Fruit fly (Drosophila melanogaster): Measurements from ENCODE around the gene CG16812.

CG16812 gene

dm6 chr2L:13266627-13267026, 44.2 kb downstream of the CG16812 start:
- no peak for TF ChIP-seq toe (GFP tag; optimal IDR thresholded peaks at IDR 0.05)
- TF ChIP-seq CG14711 (tag; optimal IDR thresholded peaks at IDR 0.05), result no peak
- no peak for TF ChIP-seq Crg-1 (GFP tag; optimal IDR thresholded peaks at IDR 0.05)
- no peak for TF ChIP-seq CG5204 (GFP tag; optimal IDR thresholded peaks at IDR 0.05)
- no peak for TF ChIP-seq tj (GFP tag; optimal IDR thresholded peaks at IDR 0.05)
- no peak for TF ChIP-seq CG7101 (tag; optimal IDR thresholded peaks at IDR 0.05)
- no peak for TF ChIP-seq Mnt (GFP tag; optimal IDR thresholded peaks at IDR 0.05)
- no peak for TF ChIP-seq CG11617 (GFP tag; optimal IDR thresholded peaks at IDR 0.05)
- no peak for TF ChIP-seq cnc (optimal IDR thresholded peaks at IDR 0.05)
- TF ChIP-seq CG33017 (tag; optimal IDR thresholded peaks at IDR 0.05), result no peak
- TF ChIP-seq kay (GFP tag; ENCODE audit: borderline replicate concordance), result no peak
- TF ChIP-seq Clk (GFP tag; optimal IDR thresholded peaks at IDR 0.05), result no peak
- no peak for TF ChIP-seq CG12768 (GFP tag; optimal IDR thresholded peaks at IDR 0.05)
- no peak for TF ChIP-seq bab1 (GFP tag; optimal IDR thresholded peaks at IDR 0.05)

- TF ChIP-seq toe (GFP tag; optimal IDR thresholded peaks at IDR 0.05) (no peak), kay (GFP tag; ENCODE audit: borderline replicate concordance) (no peak), CG11617 (GFP tag; optimal IDR thresholded peaks at IDR 0.05) (no peak), CG7045 (GFP tag; optimal IDR thresholded peaks at IDR 0.05) (no peak), Crg-1 (GFP tag; optimal IDR thresholded peaks at IDR 0.05) (no peak)
Observed at dm6 chr2L:13268040-13268652, 45.8 kb downstream of the CG16812 start.

- TF ChIP-seq CG7101 (tag; optimal IDR thresholded peaks at IDR 0.05) (no peak), ovo (GFP tag; optimal IDR thresholded peaks at IDR 0.05) (no peak), CG5204 (GFP tag; optimal IDR thresholded peaks at IDR 0.05) (no peak), CG14711 (tag; optimal IDR thresholded peaks at IDR 0.05) (no peak), CG1620 (GFP tag; optimal IDR thresholded peaks at IDR 0.05) (no peak), bab1 (GFP tag; optimal IDR thresholded peaks at IDR 0.05) (no peak), CG11617 (GFP tag; optimal IDR thresholded peaks at IDR 0.05) (no peak), Hr96 (GFP tag; optimal IDR thresholded peaks at IDR 0.05) (no peak), toe (GFP tag; optimal IDR thresholded peaks at IDR 0.05) (no peak), CG12768 (GFP tag; optimal IDR thresholded peaks at IDR 0.05) (no peak), Crg-1 (GFP tag; optimal IDR thresholded peaks at IDR 0.05) (no peak), tj (GFP tag; optimal IDR thresholded peaks at IDR 0.05) (no peak), Mnt (GFP tag; optimal IDR thresholded peaks at IDR 0.05) (no peak), CG7045 (GFP tag; optimal IDR thresholded peaks at IDR 0.05) (no peak), pad (GFP tag; optimal IDR thresholded peaks at IDR 0.05) (no peak), kay (GFP tag; ENCODE audit: borderline replicate concordance) (no peak)
Observed at dm6 chr2L:13272541-13272940, 50.2 kb downstream of the CG16812 start.
